Fruit fly (Drosophila melanogaster) whole organism, embryonic: ENCODE measurements around the gene spd-2.

Source experiments
- Antp ChIP-seq: fragments of 200-800 bp; sonication (Bioruptor generic); optimal IDR thresholded peaks from 3 replicates; lab custom pipeline; 2016; ENCODE audit warnings: missing biosample characterization, missing genetic modification characterization
- Asciz ChIP-seq: fragments of 200-800 bp; sonication (Bioruptor generic); optimal IDR thresholded peaks from 2 replicates; lab custom pipeline; 2017; ENCODE audit warnings: missing biosample characterization, mild to moderate bottlenecking, missing genetic modification characterization, missing genetic modification reagents
- Atf3 ChIP-seq: fragments of 200-800 bp; sonication (Bioruptor generic); optimal IDR thresholded peaks from 3 replicates; lab custom pipeline; 2016; ENCODE audit warnings: missing biosample characterization, missing genetic modification characterization
- CG10209 ChIP-seq: fragments of 200-800 bp; sonication (Bioruptor generic); optimal IDR thresholded peaks from 3 replicates; lab custom pipeline; 2017; ENCODE audit warnings: missing biosample characterization, mild to moderate bottlenecking, missing genetic modification characterization, missing genetic modification reagents
- CG10366 ChIP-seq: fragments of 200-800 bp; sonication (Bioruptor generic); IDR thresholded peaks from 2 replicates; pipeline ENCODE4 v1.3.6; 2022; ENCODE audit warnings: missing biosample characterization, missing genetic modification characterization
- CG10979 ChIP-seq: fragments of 200-800 bp; sonication (Bioruptor generic); optimal IDR thresholded peaks from 2 replicates; lab custom pipeline; 2018; ENCODE audit warnings: missing biosample characterization, mild to moderate bottlenecking, missing genetic modification characterization, moderate library complexity
- CG11085 ChIP-seq: fragments of 200-800 bp; sonication (Bioruptor generic); IDR thresholded peaks from 2 replicates; pipeline ENCODE4 v1.3.6; 2022; ENCODE audit warnings: missing biosample characterization, missing genetic modification characterization
- CG12219 ChIP-seq: fragments of 200-800 bp; sonication (Bioruptor generic); optimal IDR thresholded peaks from 3 replicates; lab custom pipeline; 2018; ENCODE audit warnings: missing biosample characterization, mild to moderate bottlenecking, missing genetic modification characterization
- CG12769 ChIP-seq: fragments of 200-800 bp; sonication (Bioruptor generic); optimal IDR thresholded peaks from 2 replicates; lab custom pipeline; 2019; ENCODE audit warnings: missing biosample characterization, mild to moderate bottlenecking, missing genetic modification characterization, moderate library complexity
- CG13123 ChIP-seq: fragments of 200-800 bp; sonication (Bioruptor generic); optimal IDR thresholded peaks from 2 replicates; lab custom pipeline; 2016; ENCODE audit warnings: missing biosample characterization, missing genetic modification characterization
- CG14441 ChIP-seq: fragments of 200-800 bp; sonication (Bioruptor generic); IDR thresholded peaks from 2 replicates; pipeline ENCODE4 v1.3.6; 2022; ENCODE audit warnings: missing biosample characterization, missing genetic modification characterization
- CG15073 ChIP-seq: fragments of 200-800 bp; sonication (Bioruptor generic); optimal IDR thresholded peaks from 2 replicates; lab custom pipeline; 2016; ENCODE audit warnings: missing biosample characterization, missing genetic modification characterization
- CG18262 ChIP-seq: fragments of 200-800 bp; optimal IDR thresholded peaks from 3 replicates; lab custom pipeline; 2019; ENCODE audit warnings: missing biosample characterization, mild to moderate bottlenecking, missing genetic modification characterization, moderate library complexity
- CG3065 ChIP-seq: fragments of 200-800 bp; sonication (Bioruptor generic); optimal IDR thresholded peaks from 2 replicates; lab custom pipeline; 2016; ENCODE audit warnings: missing biosample characterization, missing genetic modification characterization
- CG43689 ChIP-seq: fragments of 200-800 bp; sonication (Bioruptor generic); IDR thresholded peaks from 2 replicates; pipeline ENCODE4 v1.3.6; 2022; ENCODE audit warnings: missing biosample characterization, missing genetic modification characterization
- CG4820 ChIP-seq: fragments of 200-800 bp; sonication (Bioruptor generic); optimal IDR thresholded peaks from 3 replicates; lab custom pipeline; 2016; ENCODE audit warnings: missing biosample characterization, missing genetic modification characterization
- CG7556 ChIP-seq: fragments of 200-800 bp; sonication (Bioruptor generic); optimal IDR thresholded peaks from 2 replicates; lab custom pipeline; 2017; ENCODE audit warnings: missing biosample characterization, mild to moderate bottlenecking, missing genetic modification characterization
- CG7786 ChIP-seq: fragments of 200-800 bp; sonication (Bioruptor generic); optimal IDR thresholded peaks from 2 replicates; lab custom pipeline; 2016; ENCODE audit warnings: missing biosample characterization, missing genetic modification characterization
- CG8290 ChIP-seq, 3 experiments: fragments of 200-800 bp; sonication (Bioruptor generic); optimal IDR thresholded peaks; 2 replicates each; lab custom pipeline; 2016 to 2019; ENCODE audit warnings: missing biosample characterization in 3 of 3, missing genetic modification characterization in 3 of 3, mild to moderate bottlenecking in 2 of 3, moderate library complexity in 1 of 3
- CG8924 ChIP-seq: fragments of 200-800 bp; optimal IDR thresholded peaks from 3 replicates; lab custom pipeline; 2019; ENCODE audit warnings: missing biosample characterization, mild to moderate bottlenecking, missing genetic modification characterization, moderate library complexity
- CG9215 ChIP-seq: fragments of 200-800 bp; sonication (Bioruptor generic); IDR thresholded peaks from 2 replicates; pipeline ENCODE4 v1.3.6; 2022; ENCODE audit warnings: missing biosample characterization, missing genetic modification characterization
- CG9437 ChIP-seq: fragments of 200-800 bp; sonication (Bioruptor generic); optimal IDR thresholded peaks from 2 replicates; lab custom pipeline; 2018; ENCODE audit warnings: missing biosample characterization, mild to moderate bottlenecking, missing genetic modification characterization
- CG9817 ChIP-seq: fragments of 200-800 bp; sonication (Bioruptor generic); optimal IDR thresholded peaks from 2 replicates; lab custom pipeline; 2018; ENCODE audit warnings: missing biosample characterization, mild to moderate bottlenecking, missing genetic modification characterization, moderate library complexity
- CrebB ChIP-seq: fragments of 200-800 bp; sonication (Bioruptor generic); optimal IDR thresholded peaks from 3 replicates; lab custom pipeline; 2018; ENCODE audit warnings: missing biosample characterization, mild to moderate bottlenecking, missing genetic modification characterization
- D19A ChIP-seq: fragments of 200-800 bp; optimal IDR thresholded peaks from 3 replicates; lab custom pipeline; 2019; ENCODE audit warnings: missing biosample characterization, mild to moderate bottlenecking, missing genetic modification characterization, moderate library complexity
- Dfd ChIP-seq, 2 experiments: fragments of >200 bp; optimal IDR thresholded peaks; 2 replicates each; lab custom pipeline; 2017; ENCODE audit warnings: missing biosample characterization in 2 of 2, missing genetic modification characterization in 2 of 2
- E2f2 ChIP-seq: fragments of 200-800 bp; sonication (Bioruptor generic); IDR thresholded peaks from 2 replicates; pipeline ENCODE4 v1.3.6; 2022; ENCODE audit warnings: missing biosample characterization, missing genetic modification characterization
- Fer2 ChIP-seq: fragments of 200-800 bp; sonication (Bioruptor generic); optimal IDR thresholded peaks from 2 replicates; lab custom pipeline; 2018; ENCODE audit warnings: missing biosample characterization, mild to moderate bottlenecking, missing genetic modification characterization, moderate library complexity
- Hmr ChIP-seq: fragments of 200-800 bp; sonication (Bioruptor generic); optimal IDR thresholded peaks from 3 replicates; lab custom pipeline; 2017; ENCODE audit warnings: mild to moderate bottlenecking, missing biosample characterization, missing genetic modification reagents, missing genetic modification characterization
- Jarid2 ChIP-seq: fragments of 200-800 bp; sonication (Bioruptor generic); optimal IDR thresholded peaks from 3 replicates; lab custom pipeline; 2017; ENCODE audit warnings: mild to moderate bottlenecking, missing biosample characterization, missing genetic modification reagents, missing genetic modification characterization
- Mad ChIP-seq: fragments of 200-800 bp; sonication (Bioruptor generic); optimal IDR thresholded peaks from 2 replicates; lab custom pipeline; 2016; ENCODE audit warnings: missing biosample characterization, missing genetic modification characterization
- Poxn ChIP-seq: fragments of 200-800 bp; sonication (Bioruptor generic); IDR thresholded peaks from 2 replicates; pipeline ENCODE4 v1.3.6; 2022; ENCODE audit warnings: missing biosample characterization, missing genetic modification characterization
- Trl ChIP-seq, 3 experiments: fragments of >200 bp in 2 of 3; fragments of 200-800 bp in 1 of 3; sonication (Bioruptor generic) in 1 of 3; optimal IDR thresholded peaks; 2 replicates in 1 of 3; 3 replicates in 2 of 3; lab custom pipeline; 2016 to 2017; ENCODE audit warnings: missing biosample characterization in 1 of 3, missing genetic modification characterization in 1 of 3
- Usf ChIP-seq: fragments of 200-800 bp; sonication (Bioruptor generic); optimal IDR thresholded peaks from 2 replicates; lab custom pipeline; 2017; ENCODE audit warnings: missing genotype, missing biosample characterization, missing genetic modification characterization
- Xbp1 ChIP-seq: fragments of 200-800 bp; sonication (Bioruptor generic); optimal IDR thresholded peaks from 3 replicates; lab custom pipeline; 2016; ENCODE audit warnings: missing biosample characterization, mild to moderate bottlenecking, missing genetic modification characterization
- az2 ChIP-seq: fragments of 200-800 bp; sonication (Bioruptor generic); optimal IDR thresholded peaks from 3 replicates; lab custom pipeline; 2016; ENCODE audit warnings: missing biosample characterization, missing genetic modification characterization
- btn ChIP-seq: fragments of 200-800 bp; sonication (Bioruptor generic); optimal IDR thresholded peaks from 2 replicates; lab custom pipeline; 2016; ENCODE audit warnings: missing biosample characterization, missing genetic modification characterization
- chinmo ChIP-seq: fragments of 200-800 bp; sonication (Bioruptor generic); IDR thresholded peaks from 4 replicates; pipeline ENCODE4 v1.3.6; 2022; ENCODE audit warnings: missing biosample characterization, missing genetic modification characterization; ENCODE audit not compliant: partially characterized antibody
- crp ChIP-seq, 2 experiments: fragments of 200-800 bp; sonication (Bioruptor generic); optimal IDR thresholded peaks; 2 replicates in 1 of 2; 3 replicates in 1 of 2; lab custom pipeline; 2017; ENCODE audit warnings: missing biosample characterization in 2 of 2, missing genetic modification characterization in 2 of 2, mild to moderate bottlenecking in 1 of 2, moderate library complexity in 1 of 2
- dysf ChIP-seq: fragments of 200-800 bp; sonication (Bioruptor generic); IDR thresholded peaks from 3 replicates; pipeline ENCODE4 v1.3.6; 2022; ENCODE audit warnings: missing biosample characterization, missing genetic modification characterization
- ems ChIP-seq: fragments of 200-800 bp; sonication (Bioruptor generic); optimal IDR thresholded peaks from 3 replicates; lab custom pipeline; 2016; ENCODE audit warnings: missing biosample characterization, missing genetic modification characterization
- gcm ChIP-seq: fragments of 200-800 bp; sonication (Bioruptor generic); optimal IDR thresholded peaks from 2 replicates; lab custom pipeline; 2019; ENCODE audit warnings: missing biosample characterization, mild to moderate bottlenecking, missing genetic modification characterization, moderate library complexity
- gcm2 ChIP-seq: fragments of 200-800 bp; sonication (Bioruptor generic); optimal IDR thresholded peaks from 2 replicates; lab custom pipeline; 2016; ENCODE audit warnings: missing biosample characterization, missing genetic modification characterization
- hth ChIP-seq: fragments of >200 bp; optimal IDR thresholded peaks from 2 replicates; lab custom pipeline; 2017; ENCODE audit warnings: inconsistent platforms
- ind ChIP-seq: fragments of 200-800 bp; sonication (Bioruptor generic); optimal IDR thresholded peaks from 3 replicates; lab custom pipeline; 2016; ENCODE audit warnings: missing biosample characterization, missing genetic modification characterization
- inv ChIP-seq: fragments of 200-800 bp; sonication (Bioruptor generic); IDR thresholded peaks from 2 replicates; pipeline ENCODE4 v1.3.6; 2022; ENCODE audit warnings: missing biosample characterization, missing genetic modification characterization; ENCODE audit not compliant: partially characterized antibody
- klu ChIP-seq: fragments of 200-800 bp; sonication (Bioruptor generic); IDR thresholded peaks from 2 replicates; pipeline ENCODE4 v1.3.6; 2022; ENCODE audit warnings: missing biosample characterization, missing genetic modification characterization
- phol ChIP-seq: fragments of 200-800 bp; sonication (Bioruptor generic); optimal IDR thresholded peaks from 3 replicates; lab custom pipeline; 2018; ENCODE audit warnings: missing biosample characterization, mild to moderate bottlenecking, missing genetic modification characterization, moderate library complexity
- pum ChIP-seq: fragments of 200-800 bp; sonication (Bioruptor generic); optimal IDR thresholded peaks from 2 replicates; lab custom pipeline; 2016; ENCODE audit warnings: missing biosample characterization, missing genetic modification characterization
- seq ChIP-seq: fragments of 200-800 bp; sonication (Bioruptor generic); IDR thresholded peaks from 2 replicates; pipeline ENCODE4 v1.3.6; 2022; ENCODE audit warnings: missing biosample characterization, missing genetic modification characterization
- wdn ChIP-seq: fragments of 200-800 bp; sonication (Bioruptor generic); IDR thresholded peaks from 2 replicates; pipeline ENCODE4 v1.3.6; 2022; ENCODE audit warnings: missing biosample characterization, missing genetic modification characterization

spd-2 gene

dm6 chr3L:16544220-16544619 is 50.6 kb downstream of the spd-2 start (continued):
- peak; percentile 49; the same call in 1 of the 2 replicates for TF ChIP-seq CG14441 (GFP tag; lab: Robert Waterston, UW)
- no peak for TF ChIP-seq CG15073
- TF ChIP-seq CG10366 (GFP tag; lab: Robert Waterston, UW) = peak; percentile 45; the same call in 1 of the 2 replicates
- TF ChIP-seq ind (GFP tag; lab: Kevin White, UChicago) = peak; percentile 32
- no peak for TF ChIP-seq CG9817 (tag; lab: Kevin White, UChicago)
- TF ChIP-seq CG9215 (GFP tag; lab: Robert Waterston, UW) = no peak
- no peak for TF ChIP-seq Dfd (GFP tag; optimal IDR thresholded peaks at IDR 0.05; lab: Kevin White, UChicago)
- TF ChIP-seq Asciz (GFP tag; lab: Kevin White, UChicago) = no peak
- TF ChIP-seq ems (GFP tag; lab: Kevin White, UChicago) = no peak
- no peak for TF ChIP-seq seq (GFP tag; lab: Robert Waterston, UW)
- TF ChIP-seq CG3065 (GFP tag; lab: Kevin White, UChicago) = no peak
- TF ChIP-seq btn (GFP tag; lab: Kevin White, UChicago) = no peak
- peak; percentile 37; the same call in 1 of the 3 replicates for TF ChIP-seq dysf
- no peak for TF ChIP-seq CG10979 (tag; lab: Kevin White, UChicago)
- TF ChIP-seq crp (GFP tag; optimal IDR thresholded peaks at IDR 0.05; lab: Kevin White, UChicago) = no peak
- TF ChIP-seq CG11085 (GFP tag; lab: Robert Waterston, UW) = no peak
- no peak for TF ChIP-seq E2f2 (GFP tag; lab: Robert Waterston, UW)
- no peak for TF ChIP-seq wdn (GFP tag; lab: Robert Waterston, UW)
- no peak for TF ChIP-seq gcm2 (GFP tag; lab: Kevin White, UChicago)
- no peak for TF ChIP-seq CG7556 (GFP tag; lab: Kevin White, UChicago)
- no peak for TF ChIP-seq Poxn (GFP tag; lab: Robert Waterston, UW)
- peak; percentile 3 for TF ChIP-seq Hmr
- no peak for TF ChIP-seq klu (GFP tag; lab: Robert Waterston, UW)
- TF ChIP-seq gcm (GFP tag; lab: Kevin White, UChicago) = no peak
- TF ChIP-seq Trl (optimal IDR thresholded peaks at IDR 0.05; lab: Kevin White, UChicago) = no peak
- peak; percentile 22 for TF ChIP-seq Trl (GFP tag; optimal IDR thresholded peaks at IDR 0.05; lab: Kevin White, UChicago)
- TF ChIP-seq chinmo (GFP tag; lab: Robert Waterston, UW) = no peak
- TF ChIP-seq CG10209 = peak; percentile 31
- TF ChIP-seq CG18262 (tag; lab: Kevin White, UChicago) = no peak
- no peak for TF ChIP-seq CG8924 (tag; lab: Kevin White, UChicago)
- no peak for TF ChIP-seq CG8290 (GFP tag; optimal IDR thresholded peaks at IDR 0.05; lab: Kevin White, UChicago)
- TF ChIP-seq CG8290 (tag; optimal IDR thresholded peaks at IDR 0.05; lab: Kevin White, UChicago) = peak in 1 of 2 experiments; percentile 23
- no peak for TF ChIP-seq CG43689
- TF ChIP-seq Jarid2 = no peak
- TF ChIP-seq CG13123 (GFP tag; lab: Kevin White, UChicago) = no peak
- TF ChIP-seq CG4820 (GFP tag; lab: Kevin White, UChicago) = peak; percentile 57
- no peak for TF ChIP-seq hth (lab: Kevin White, UChicago)
- peak; percentile 46 for TF ChIP-seq az2 (GFP tag; lab: Kevin White, UChicago)
- no peak for TF ChIP-seq Usf
- TF ChIP-seq inv (GFP tag; lab: Robert Waterston, UW) = no peak
- TF ChIP-seq Atf3 (GFP tag; lab: Kevin White, UChicago) = peak; percentile 7
- TF ChIP-seq CG12219 (GFP tag; lab: Kevin White, UChicago) = peak; percentile 10
- peak; percentile 52 for TF ChIP-seq phol (tag; lab: Kevin White, UChicago)
- peak; percentile 15 for TF ChIP-seq CG7786 (GFP tag; lab: Kevin White, UChicago)
- TF ChIP-seq D19A (tag; lab: Kevin White, UChicago) = peak; percentile 48
- TF ChIP-seq Mad = no peak
- no peak for TF ChIP-seq CrebB (tag; lab: Kevin White, UChicago)
- TF ChIP-seq Antp (GFP tag; lab: Kevin White, UChicago) = peak; percentile 43
- TF ChIP-seq Xbp1 = peak; percentile 60
- no peak for TF ChIP-seq pum (GFP tag; lab: Kevin White, UChicago)
- TF ChIP-seq CG9437 (GFP tag; lab: Kevin White, UChicago) = peak; percentile 7
- no peak for TF ChIP-seq Fer2 (tag; lab: Kevin White, UChicago)
- TF ChIP-seq CG12769 (tag; lab: Kevin White, UChicago) = peak; percentile 47
